Worm (Caenorhabditis elegans): ENCODE measurements around the gene C18A3.11.
"Not testable (repeated sequence)": the region's sequence is repeated elsewhere in the genome, so short reads cannot be mapped to it uniquely, and the experiment has no call there.

DNA sequence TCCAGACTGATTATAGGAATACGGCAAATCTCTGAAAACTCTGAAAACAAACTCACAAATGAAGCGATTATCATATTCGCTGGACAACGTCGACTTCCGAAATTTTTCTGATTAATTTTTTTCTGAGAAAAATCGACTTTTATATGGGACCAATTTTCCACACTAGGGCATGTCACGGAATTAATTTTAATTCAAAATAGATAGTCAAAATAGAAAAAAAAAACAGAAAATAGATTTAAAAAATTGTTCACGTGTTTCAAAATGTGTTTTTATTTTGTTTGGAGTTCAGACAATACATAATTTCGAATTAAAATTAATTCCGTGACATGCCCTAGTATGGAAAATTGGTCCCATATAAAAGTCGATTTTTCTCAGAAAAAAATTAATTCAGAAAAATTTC lies 26.8 kb downstream of the C18A3.11 start, which contains the start of the genes F10C1.3 and F10C1.23:
- TF ChIP-seq him-1, W03F9.2 (tag; optimal IDR thresholded peaks at IDR 0.05): not testable (repeated sequence)
